Comparison of ENCODE assay signal across 1 fruit fly cellular context in the genomic region with DNA sequence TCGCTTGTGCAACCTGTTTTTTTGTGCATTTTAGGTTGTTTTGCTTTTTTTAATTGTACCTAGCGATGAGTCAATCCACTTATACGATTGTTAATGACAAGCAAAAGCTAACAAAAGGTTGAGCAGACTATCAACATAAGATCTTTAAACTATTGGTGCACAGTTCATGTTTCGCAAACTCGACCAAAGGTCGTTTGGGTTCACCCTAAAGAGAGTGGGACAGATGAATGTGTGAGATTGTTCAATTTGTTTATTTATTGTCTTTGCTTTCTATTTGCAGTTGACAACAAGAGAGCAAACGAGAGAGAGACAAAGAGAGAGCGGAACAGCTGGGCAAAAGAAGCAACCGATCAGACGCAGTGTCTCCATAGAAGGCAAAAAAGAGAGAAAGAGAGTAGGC.
TF ChIP-seq lines count a peak whose summit lies in the region.

No protein-coding gene starts in this region.

TF ChIP-seq in whole organism, embryonic, 481 proteins besides CTCF, POLR2A, EP300 and RAD21 (continued from another document and continues in another):
- TF ChIP-seq Mad (GFP tag; optimal IDR thresholded peaks at IDR 0.05; lab: Kevin White, UChicago): no peak
- TF ChIP-seq CG12744 (GFP tag; optimal IDR thresholded peaks at IDR 0.05; lab: Kevin White, UChicago): no peak
- no peak for TF ChIP-seq CG11398 (GFP tag; optimal IDR thresholded peaks at IDR 0.05; lab: Kevin White, UChicago)
- no peak for TF ChIP-seq PHDP (tag; optimal IDR thresholded peaks at IDR 0.05; lab: Kevin White, UChicago)
- no peak for TF ChIP-seq Myb (GFP tag; optimal IDR thresholded peaks at IDR 0.05; lab: Kevin White, UChicago)
- no peak for TF ChIP-seq sd (tag; optimal IDR thresholded peaks at IDR 0.05; lab: Kevin White, UChicago)
- no peak for TF ChIP-seq Ada2b (GFP tag; IDR thresholded peaks at IDR 0.05; lab: Robert Waterston, UW)
- no peak for TF ChIP-seq dm (GFP tag; optimal IDR thresholded peaks at IDR 0.05; lab: Kevin White, UChicago)
- peak; percentile 33 for TF ChIP-seq CG15479 (GFP tag; optimal IDR thresholded peaks at IDR 0.05; lab: Kevin White, UChicago)
- no peak for TF ChIP-seq Neu2 (GFP tag; optimal IDR thresholded peaks at IDR 0.05; lab: Kevin White, UChicago; ENCODE audit: borderline replicate concordance)
- TF ChIP-seq CG11093 (GFP tag; IDR thresholded peaks at IDR 0.05; lab: Robert Waterston, UW): no peak
- TF ChIP-seq CG33557 (GFP tag; optimal IDR thresholded peaks at IDR 0.05; lab: Kevin White, UChicago): peak; percentile 33
- TF ChIP-seq wdn (GFP tag; IDR thresholded peaks at IDR 0.05; lab: Robert Waterston, UW): no peak
- TF ChIP-seq tup (GFP tag; optimal IDR thresholded peaks at IDR 0.05; lab: Kevin White, UChicago): no peak
- TF ChIP-seq H2.0 (GFP tag; IDR thresholded peaks at IDR 0.05; lab: Robert Waterston, UW): no peak
- TF ChIP-seq ara (GFP tag; IDR thresholded peaks at IDR 0.05; lab: Robert Waterston, UW): no peak
- TF ChIP-seq peb (GFP tag; IDR thresholded peaks at IDR 0.05; lab: Robert Waterston, UW): no peak
- peak; percentile 61 for TF ChIP-seq CG15601 (tag; optimal IDR thresholded peaks at IDR 0.05; lab: Kevin White, UChicago)
- no peak for TF ChIP-seq CG4282 (GFP tag; optimal IDR thresholded peaks at IDR 0.05; lab: Kevin White, UChicago)
- TF ChIP-seq CG12071 (GFP tag; optimal IDR thresholded peaks at IDR 0.05; lab: Kevin White, UChicago): no peak
- 0 out of 2 replicates have a peak, but pooled peaks have one; percentile 21 for TF ChIP-seq CG6689 (GFP tag; IDR thresholded peaks at IDR 0.05; lab: Robert Waterston, UW)
- TF ChIP-seq Fer2 (tag; optimal IDR thresholded peaks at IDR 0.05; lab: Kevin White, UChicago): no peak
- no peak for TF ChIP-seq NfI (GFP tag; optimal IDR thresholded peaks at IDR 0.05; lab: Kevin White, UChicago)
- TF ChIP-seq gce (GFP tag; IDR thresholded peaks at IDR 0.05; lab: Robert Waterston, UW): no peak
- no peak for TF ChIP-seq grau (tag; optimal IDR thresholded peaks at IDR 0.05; lab: Kevin White, UChicago)
- no peak for TF ChIP-seq seq (GFP tag; IDR thresholded peaks at IDR 0.05; lab: Robert Waterston, UW)
- TF ChIP-seq Dp (GFP tag; optimal IDR thresholded peaks at IDR 0.05; lab: Kevin White, UChicago): no peak
- peak; percentile 8 for TF ChIP-seq CG10654 (GFP tag; optimal IDR thresholded peaks at IDR 0.05; lab: Kevin White, UChicago)
- no peak for TF ChIP-seq Ets97D (GFP tag; optimal IDR thresholded peaks at IDR 0.05; lab: Kevin White, UChicago)
- TF ChIP-seq CG8388 (GFP tag; optimal IDR thresholded peaks at IDR 0.05; lab: Kevin White, UChicago): no peak
- no peak for TF ChIP-seq p53 (GFP tag; optimal IDR thresholded peaks at IDR 0.05; lab: Kevin White, UChicago)
- TF ChIP-seq slou (GFP tag; optimal IDR thresholded peaks at IDR 0.05; lab: Kevin White, UChicago): no peak
- TF ChIP-seq Stat92E (GFP tag; optimal IDR thresholded peaks at IDR 0.05; lab: Kevin White, UChicago): no peak
- no peak for TF ChIP-seq Atf3 (GFP tag; optimal IDR thresholded peaks at IDR 0.05; lab: Kevin White, UChicago)
- TF ChIP-seq schlank (tag; optimal IDR thresholded peaks at IDR 0.05; lab: Kevin White, UChicago): no peak
- no peak for TF ChIP-seq Sin3A (optimal IDR thresholded peaks at IDR 0.05; lab: Kevin White, UChicago)
- TF ChIP-seq Gug (GFP tag; IDR thresholded peaks at IDR 0.05; lab: Robert Waterston, UW): no peak
- TF ChIP-seq B-H1 (GFP tag; IDR thresholded peaks at IDR 0.05; lab: Robert Waterston, UW): no peak; the same call in 2 of the 3 replicates
- no peak for TF ChIP-seq CG10366 (GFP tag; IDR thresholded peaks at IDR 0.05; lab: Robert Waterston, UW)
- TF ChIP-seq MESR4 (GFP tag; optimal IDR thresholded peaks at IDR 0.05; lab: Kevin White, UChicago): no peak
- peak; percentile 88 for TF ChIP-seq Med (GFP tag; lab: Kevin White, UChicago)
- no peak for TF ChIP-seq nau (GFP tag; optimal IDR thresholded peaks at IDR 0.05; lab: Kevin White, UChicago)
- TF ChIP-seq bigmax (GFP tag; optimal IDR thresholded peaks at IDR 0.05; lab: Kevin White, UChicago): no peak
- TF ChIP-seq Hr3 (GFP tag; optimal IDR thresholded peaks at IDR 0.05; lab: Kevin White, UChicago): no peak
- TF ChIP-seq CG4617 (GFP tag; optimal IDR thresholded peaks at IDR 0.05; lab: Kevin White, UChicago; ENCODE audit: borderline replicate concordance): no peak
- no peak for TF ChIP-seq esg (GFP tag; conservative IDR thresholded peaks at IDR 0.05; lab: Robert Waterston, UW)
- TF ChIP-seq CG3838 (GFP tag; optimal IDR thresholded peaks at IDR 0.05; lab: Kevin White, UChicago): no peak
- no peak for TF ChIP-seq CG1603 (tag; optimal IDR thresholded peaks at IDR 0.05; lab: Kevin White, UChicago)
- TF ChIP-seq CG14965 (GFP tag; optimal IDR thresholded peaks at IDR 0.05; lab: Kevin White, UChicago; ENCODE audit: borderline replicate concordance): no peak
- TF ChIP-seq E2f2 (GFP tag; IDR thresholded peaks at IDR 0.05; lab: Robert Waterston, UW): no peak
- TF ChIP-seq CG4730 (GFP tag; IDR thresholded peaks at IDR 0.05; lab: Robert Waterston, UW): no peak
- TF ChIP-seq CG9797 (GFP tag; optimal IDR thresholded peaks at IDR 0.05; lab: Kevin White, UChicago): no peak
- TF ChIP-seq CG18011 (GFP tag; optimal IDR thresholded peaks at IDR 0.05; lab: Kevin White, UChicago): no peak
- no peak for TF ChIP-seq Rfx (GFP tag; IDR thresholded peaks at IDR 0.05; lab: Robert Waterston, UW)
- TF ChIP-seq gfzf (GFP tag; optimal IDR thresholded peaks at IDR 0.05; lab: Kevin White, UChicago): no peak
- no peak for TF ChIP-seq CG12299 (tag; optimal IDR thresholded peaks at IDR 0.05; lab: Kevin White, UChicago)
- TF ChIP-seq CG3995 (GFP tag; optimal IDR thresholded peaks at IDR 0.05; lab: Kevin White, UChicago): no peak
- no peak for TF ChIP-seq Mes4 (GFP tag; optimal IDR thresholded peaks at IDR 0.05; lab: Kevin White, UChicago)
- TF ChIP-seq phol (tag; optimal IDR thresholded peaks at IDR 0.05; lab: Kevin White, UChicago): no peak
- TF ChIP-seq CG3163 (GFP tag; optimal IDR thresholded peaks at IDR 0.05; lab: Kevin White, UChicago): peak; percentile 34
- TF ChIP-seq al (GFP tag; IDR thresholded peaks at IDR 0.05; lab: Robert Waterston, UW): no peak
- TF ChIP-seq CG8359 (GFP tag; optimal IDR thresholded peaks at IDR 0.05; lab: Kevin White, UChicago; ENCODE audit: borderline replicate concordance): no peak
- no peak for TF ChIP-seq so (GFP tag; IDR thresholded peaks at IDR 0.05; lab: Robert Waterston, UW)
- TF ChIP-seq CG18619 (GFP tag; optimal IDR thresholded peaks at IDR 0.05; lab: Kevin White, UChicago): no peak
- no peak for TF ChIP-seq CG7271 (tag; optimal IDR thresholded peaks at IDR 0.05; lab: Kevin White, UChicago)
- no peak for TF ChIP-seq kay (GFP tag; optimal IDR thresholded peaks at IDR 0.05; lab: Kevin White, UChicago)
- no peak for TF ChIP-seq amos (GFP tag; IDR thresholded peaks at IDR 0.05; lab: Robert Waterston, UW; ENCODE audit: partially characterized antibody)
- no peak for TF ChIP-seq CG7556 (GFP tag; optimal IDR thresholded peaks at IDR 0.05; lab: Kevin White, UChicago)
- no peak for TF ChIP-seq ash1 (GFP tag; optimal IDR thresholded peaks at IDR 0.05; lab: Kevin White, UChicago)
- TF ChIP-seq tna (GFP tag; IDR thresholded peaks at IDR 0.05; lab: Robert Waterston, UW; ENCODE audit: partially characterized antibody): no peak
- TF ChIP-seq CG33213 (GFP tag; optimal IDR thresholded peaks at IDR 0.05; lab: Kevin White, UChicago): peak; percentile 10
- no peak for TF ChIP-seq ham (GFP tag; IDR thresholded peaks at IDR 0.05; lab: Robert Waterston, UW)
- no peak for TF ChIP-seq ssp (GFP tag; IDR thresholded peaks at IDR 0.05; lab: Robert Waterston, UW)
- no peak for TF ChIP-seq Eip74EF (GFP tag; optimal IDR thresholded peaks at IDR 0.05; lab: Kevin White, UChicago)
- no peak for TF ChIP-seq pnt (GFP tag; optimal IDR thresholded peaks at IDR 0.05; lab: Kevin White, UChicago)
- TF ChIP-seq Hand (GFP tag; optimal IDR thresholded peaks at IDR 0.05; lab: Kevin White, UChicago): no peak
- no peak for TF ChIP-seq gt (GFP tag; IDR thresholded peaks at IDR 0.05; lab: Robert Waterston, UW)
- peak; percentile 77 for TF ChIP-seq pfk (GFP tag; optimal IDR thresholded peaks at IDR 0.05; lab: Kevin White, UChicago)
- no peak for TF ChIP-seq CG14014 (GFP tag; IDR thresholded peaks at IDR 0.05; lab: Robert Waterston, UW)
- TF ChIP-seq HLH3B (GFP tag; IDR thresholded peaks at IDR 0.05; lab: Robert Waterston, UW): 0 out of 2 replicates have a peak, but pooled peaks have one; percentile 21
- TF ChIP-seq scrt (GFP tag; optimal IDR thresholded peaks at IDR 0.05; lab: Kevin White, UChicago): no peak
- TF ChIP-seq dimm (GFP tag; IDR thresholded peaks at IDR 0.05; lab: Robert Waterston, UW): no peak
- no peak for TF ChIP-seq Vsx1 (GFP tag; optimal IDR thresholded peaks at IDR 0.05; lab: Kevin White, UChicago)
- no peak for TF ChIP-seq CkIIα-i1 (GFP tag; IDR thresholded peaks at IDR 0.05; lab: Robert Waterston, UW)
- no peak for TF ChIP-seq CG9609 (GFP tag; optimal IDR thresholded peaks at IDR 0.05; lab: Kevin White, UChicago)
- no peak for TF ChIP-seq CG30431 (GFP tag; optimal IDR thresholded peaks at IDR 0.05; lab: Kevin White, UChicago)
- TF ChIP-seq br (optimal IDR thresholded peaks at IDR 0.05; lab: Kevin White, UChicago): no peak
- no peak for TF ChIP-seq CG9437 (GFP tag; optimal IDR thresholded peaks at IDR 0.05; lab: Kevin White, UChicago)
- no peak for TF ChIP-seq gcm2 (GFP tag; optimal IDR thresholded peaks at IDR 0.05; lab: Kevin White, UChicago)
- peak; percentile 6 for TF ChIP-seq CG15696 (tag; optimal IDR thresholded peaks at IDR 0.05; lab: Kevin White, UChicago)
- TF ChIP-seq CHES-1-like (GFP tag; optimal IDR thresholded peaks at IDR 0.05; lab: Kevin White, UChicago): no peak
- TF ChIP-seq C15 (GFP tag; IDR thresholded peaks at IDR 0.05; lab: Robert Waterston, UW): no peak
- TF ChIP-seq tll (GFP tag; optimal IDR thresholded peaks at IDR 0.05; lab: Kevin White, UChicago): no peak
- 0 out of 2 replicates have a peak, but pooled peaks have one; percentile 50 for TF ChIP-seq Awh (GFP tag; IDR thresholded peaks at IDR 0.05; lab: Robert Waterston, UW)
- no peak for TF ChIP-seq pum (GFP tag; optimal IDR thresholded peaks at IDR 0.05; lab: Kevin White, UChicago)
- TF ChIP-seq zen (tag; optimal IDR thresholded peaks at IDR 0.05; lab: Kevin White, UChicago): no peak
- TF ChIP-seq H15 (GFP tag; IDR thresholded peaks at IDR 0.05; lab: Robert Waterston, UW): no peak
- no peak for TF ChIP-seq CG6272 (GFP tag; IDR thresholded peaks at IDR 0.05; lab: Robert Waterston, UW)
- no peak for TF ChIP-seq D19B (GFP tag; optimal IDR thresholded peaks at IDR 0.05; lab: Kevin White, UChicago)
- TF ChIP-seq Nf-YA (GFP tag; IDR thresholded peaks at IDR 0.05; lab: Robert Waterston, UW): no peak
- TF ChIP-seq sqz (GFP tag; optimal IDR thresholded peaks at IDR 0.05; lab: Kevin White, UChicago): no peak
- TF ChIP-seq NC2α (GFP tag; optimal IDR thresholded peaks at IDR 0.05; lab: Kevin White, UChicago): no peak
- TF ChIP-seq CG12659 (GFP tag; optimal IDR thresholded peaks at IDR 0.05; lab: Kevin White, UChicago): no peak
- TF ChIP-seq CG12219 (GFP tag; optimal IDR thresholded peaks at IDR 0.05; lab: Kevin White, UChicago): no peak
- no peak for TF ChIP-seq Bteb2 (GFP tag; optimal IDR thresholded peaks at IDR 0.05; lab: Kevin White, UChicago)
- TF ChIP-seq CG32767 (GFP tag; IDR thresholded peaks at IDR 0.05; lab: Robert Waterston, UW): no peak
- no peak for TF ChIP-seq Dek (tag; optimal IDR thresholded peaks at IDR 0.05; lab: Kevin White, UChicago)
- TF ChIP-seq zen2 (GFP tag; IDR thresholded peaks at IDR 0.05; lab: Robert Waterston, UW; ENCODE audit: partially characterized antibody): no peak
- TF ChIP-seq Opbp (GFP tag; IDR thresholded peaks at IDR 0.05; lab: Robert Waterston, UW; ENCODE audit: partially characterized antibody): no peak
- no peak for TF ChIP-seq sc (optimal IDR thresholded peaks at IDR 0.05; lab: Kevin White, UChicago)
- TF ChIP-seq sc (GFP tag; optimal IDR thresholded peaks at IDR 0.05; lab: Kevin White, UChicago): no peak
- TF ChIP-seq Pdp1 (GFP tag; optimal IDR thresholded peaks at IDR 0.05; lab: Kevin White, UChicago): no peak
- no peak for TF ChIP-seq CG2129 (GFP tag; IDR thresholded peaks at IDR 0.05; lab: Robert Waterston, UW; ENCODE audit: partially characterized antibody)
- TF ChIP-seq CG14860 (GFP tag; IDR thresholded peaks at IDR 0.05; lab: Robert Waterston, UW; ENCODE audit: partially characterized antibody): no peak
- no peak for TF ChIP-seq inv (GFP tag; IDR thresholded peaks at IDR 0.05; lab: Robert Waterston, UW; ENCODE audit: partially characterized antibody)
- TF ChIP-seq CG3726 (GFP tag; IDR thresholded peaks at IDR 0.05; lab: Robert Waterston, UW): no peak
- TF ChIP-seq sug (tag; optimal IDR thresholded peaks at IDR 0.05; lab: Kevin White, UChicago): no peak
- no peak for TF ChIP-seq Ravus (GFP tag; IDR thresholded peaks at IDR 0.05; lab: Robert Waterston, UW)
- TF ChIP-seq bowl (GFP tag; IDR thresholded peaks at IDR 0.05; lab: Robert Waterston, UW): no peak
- TF ChIP-seq trh (GFP tag; optimal IDR thresholded peaks at IDR 0.05; lab: Kevin White, UChicago): no peak
- no peak for TF ChIP-seq gsb-n (tag; optimal IDR thresholded peaks at IDR 0.05; lab: Kevin White, UChicago)
- peak; percentile 70 for TF ChIP-seq Asciz (GFP tag; optimal IDR thresholded peaks at IDR 0.05; lab: Kevin White, UChicago)
- no peak for TF ChIP-seq ftz-f1 (GFP tag; optimal IDR thresholded peaks at IDR 0.05; lab: Kevin White, UChicago)
- no peak for TF ChIP-seq insv (GFP tag; optimal IDR thresholded peaks at IDR 0.05; lab: Kevin White, UChicago)
- TF ChIP-seq CG9932 (GFP tag; IDR thresholded peaks at IDR 0.05; lab: Robert Waterston, UW): no peak
- no peak for TF ChIP-seq Dad (GFP tag; optimal IDR thresholded peaks at IDR 0.05; lab: Kevin White, UChicago)
- peak; percentile 67 for TF ChIP-seq CG17912 (GFP tag; optimal IDR thresholded peaks at IDR 0.05; lab: Kevin White, UChicago)
- TF ChIP-seq mirr (GFP tag; optimal IDR thresholded peaks at IDR 0.05; lab: Kevin White, UChicago): no peak
- no peak for TF ChIP-seq ttk (GFP tag; IDR thresholded peaks at IDR 0.05; lab: Robert Waterston, UW)
- no peak for TF ChIP-seq ind (GFP tag; optimal IDR thresholded peaks at IDR 0.05; lab: Kevin White, UChicago)
- no peak for TF ChIP-seq tin (GFP tag; optimal IDR thresholded peaks at IDR 0.05; lab: Kevin White, UChicago)
- no peak for TF ChIP-seq CG9817 (tag; optimal IDR thresholded peaks at IDR 0.05; lab: Kevin White, UChicago)
- TF ChIP-seq sima (GFP tag; optimal IDR thresholded peaks at IDR 0.05; lab: Kevin White, UChicago): no peak
- no peak for TF ChIP-seq sr (GFP tag; IDR thresholded peaks at IDR 0.05; lab: Robert Waterston, UW)
